Fruit fly (Drosophila melanogaster) whole organism, embryonic: ENCODE results near the gene CG4455.

Experiments used
- CG10543 ChIP-seq: fragments of 200-800 bp; sonication (Bioruptor generic); optimal IDR thresholded peaks from 3 replicates; lab custom pipeline; 2017; ENCODE audit warnings: missing biosample characterization, mild to moderate bottlenecking, missing genetic modification characterization, moderate library complexity
- CG11504 ChIP-seq: fragments of 200-800 bp; sonication (Bioruptor generic); optimal IDR thresholded peaks from 3 replicates; lab custom pipeline; 2019; ENCODE audit warnings: missing biosample characterization, mild to moderate bottlenecking, missing genetic modification characterization, moderate library complexity
- CG11723 ChIP-seq: fragments of 200-800 bp; sonication (Bioruptor generic); optimal IDR thresholded peaks from 2 replicates; lab custom pipeline; 2017; ENCODE audit warnings: missing biosample characterization, mild to moderate bottlenecking, missing genetic modification characterization
- CG15073 ChIP-seq: fragments of 200-800 bp; sonication (Bioruptor generic); optimal IDR thresholded peaks from 2 replicates; lab custom pipeline; 2016; ENCODE audit warnings: missing biosample characterization, missing genetic modification characterization
- CG1603 ChIP-seq: fragments of 200-800 bp; sonication (Bioruptor generic); optimal IDR thresholded peaks from 2 replicates; lab custom pipeline; 2019; ENCODE audit warnings: missing biosample characterization, mild to moderate bottlenecking, missing genetic modification characterization, moderate library complexity
- CG18011 ChIP-seq: fragments of 200-800 bp; sonication (Bioruptor generic); optimal IDR thresholded peaks from 2 replicates; lab custom pipeline; 2017; ENCODE audit warnings: missing biosample characterization, missing genetic modification characterization, mild to moderate bottlenecking, moderate library complexity, missing genotype
- CG4617 ChIP-seq: fragments of 200-800 bp; sonication (Bioruptor generic); optimal IDR thresholded peaks from 3 replicates; lab custom pipeline; 2016; ENCODE audit warnings: missing biosample characterization, missing genetic modification characterization, borderline replicate concordance
- CG6272 ChIP-seq: fragments of 200-800 bp; sonication (Bioruptor generic); IDR thresholded peaks from 2 replicates; pipeline ENCODE4 v1.3.6; 2022; ENCODE audit warnings: missing biosample characterization, missing genetic modification characterization
- CG7357 ChIP-seq: fragments of 200-800 bp; sonication (Bioruptor generic); IDR thresholded peaks from 3 replicates; pipeline ENCODE4 v1.3.6; 2022; ENCODE audit warnings: missing biosample characterization, missing genetic modification characterization
- CG7786 ChIP-seq: fragments of 200-800 bp; sonication (Bioruptor generic); optimal IDR thresholded peaks from 2 replicates; lab custom pipeline; 2016; ENCODE audit warnings: missing biosample characterization, missing genetic modification characterization
- CG8924 ChIP-seq: fragments of 200-800 bp; optimal IDR thresholded peaks from 3 replicates; lab custom pipeline; 2019; ENCODE audit warnings: missing biosample characterization, mild to moderate bottlenecking, missing genetic modification characterization, moderate library complexity
- CkIIα-i1 ChIP-seq: fragments of 200-800 bp; sonication (Bioruptor generic); IDR thresholded peaks from 2 replicates; pipeline ENCODE4 v1.3.6; 2022; ENCODE audit warnings: missing biosample characterization, missing genetic modification characterization
- Drgx ChIP-seq: fragments of 200-800 bp; sonication (Bioruptor generic); IDR thresholded peaks from 2 replicates; pipeline ENCODE4 v1.3.6; 2022; ENCODE audit warnings: missing biosample characterization, missing genetic modification characterization
- GATAe ChIP-seq: fragments of 200-800 bp; sonication (Bioruptor generic); conservative IDR thresholded peaks from 2 replicates; pipeline ENCODE4 v1.3.6; 2022; ENCODE audit warnings: missing biosample characterization, missing genetic modification characterization
- Hand ChIP-seq: fragments of 200-800 bp; sonication (Bioruptor generic); optimal IDR thresholded peaks from 2 replicates; lab custom pipeline; 2017; ENCODE audit warnings: mild to moderate bottlenecking, missing biosample characterization, missing genetic modification reagents, missing genetic modification characterization
- Hr39 ChIP-seq: fragments of >200 bp; optimal IDR thresholded peaks from 2 replicates; lab custom pipeline; 2017
- Lim3 ChIP-seq: fragments of 200-800 bp; sonication (Bioruptor generic); IDR thresholded peaks from 2 replicates; pipeline ENCODE4 v1.3.6; 2022; ENCODE audit warnings: missing biosample characterization, missing genetic modification characterization
- Mrtf ChIP-seq: fragments of 200-800 bp; sonication (Bioruptor generic); IDR thresholded peaks from 3 replicates; pipeline ENCODE4 v1.3.6; 2022; ENCODE audit warnings: missing biosample characterization, missing genetic modification characterization
- ara ChIP-seq: fragments of 200-800 bp; sonication (Bioruptor generic); IDR thresholded peaks from 2 replicates; pipeline ENCODE4 v1.3.6; 2022; ENCODE audit warnings: missing biosample characterization, missing genetic modification characterization
- cwo ChIP-seq: fragments of 200-800 bp; sonication (Bioruptor generic); optimal IDR thresholded peaks from 3 replicates; lab custom pipeline; 2017; ENCODE audit warnings: missing biosample characterization, missing genetic modification characterization, mild to moderate bottlenecking, moderate library complexity, missing genetic modification reagents
- dimm ChIP-seq: fragments of 200-800 bp; sonication (Bioruptor generic); IDR thresholded peaks from 2 replicates; pipeline ENCODE4 v1.3.6; 2022; ENCODE audit warnings: missing biosample characterization, missing genetic modification characterization
- dmrt11E ChIP-seq: fragments of 200-800 bp; sonication (Bioruptor generic); optimal IDR thresholded peaks from 3 replicates; lab custom pipeline; 2018; ENCODE audit warnings: missing biosample characterization, mild to moderate bottlenecking, missing genetic modification characterization, moderate library complexity
- exex ChIP-seq: fragments of 200-800 bp; sonication (Bioruptor generic); optimal IDR thresholded peaks from 4 replicates; lab custom pipeline; 2018; ENCODE audit warnings: missing biosample characterization, mild to moderate bottlenecking, missing genetic modification characterization, moderate library complexity
- jing ChIP-seq: fragments of 200-800 bp; sonication (Bioruptor generic); optimal IDR thresholded peaks from 2 replicates; lab custom pipeline; 2018; ENCODE audit warnings: missing biosample characterization, mild to moderate bottlenecking, missing genetic modification characterization
- mam ChIP-seq: fragments of 200-800 bp; sonication (Bioruptor generic); optimal IDR thresholded peaks from 3 replicates; lab custom pipeline; 2016; ENCODE audit warnings: missing biosample characterization, missing genetic modification characterization
- nerfin-1 ChIP-seq: fragments of 200-800 bp; sonication (Bioruptor generic); optimal IDR thresholded peaks from 3 replicates; lab custom pipeline; 2019; ENCODE audit warnings: missing biosample characterization, mild to moderate bottlenecking, missing genetic modification characterization, moderate library complexity
- seq ChIP-seq: fragments of 200-800 bp; sonication (Bioruptor generic); IDR thresholded peaks from 2 replicates; pipeline ENCODE4 v1.3.6; 2022; ENCODE audit warnings: missing biosample characterization, missing genetic modification characterization
- unc-4 ChIP-seq: fragments of 200-800 bp; sonication (Bioruptor generic); IDR thresholded peaks from 2 replicates; pipeline ENCODE4 v1.3.6; 2022; ENCODE audit warnings: missing biosample characterization, missing genetic modification characterization; ENCODE audit not compliant: partially characterized antibody
- zen ChIP-seq: fragments of 200-800 bp; sonication (Bioruptor generic); optimal IDR thresholded peaks from 3 replicates; lab custom pipeline; 2018; ENCODE audit warnings: missing biosample characterization, mild to moderate bottlenecking, missing genetic modification characterization, moderate library complexity

The CG4455 gene

DNA sequence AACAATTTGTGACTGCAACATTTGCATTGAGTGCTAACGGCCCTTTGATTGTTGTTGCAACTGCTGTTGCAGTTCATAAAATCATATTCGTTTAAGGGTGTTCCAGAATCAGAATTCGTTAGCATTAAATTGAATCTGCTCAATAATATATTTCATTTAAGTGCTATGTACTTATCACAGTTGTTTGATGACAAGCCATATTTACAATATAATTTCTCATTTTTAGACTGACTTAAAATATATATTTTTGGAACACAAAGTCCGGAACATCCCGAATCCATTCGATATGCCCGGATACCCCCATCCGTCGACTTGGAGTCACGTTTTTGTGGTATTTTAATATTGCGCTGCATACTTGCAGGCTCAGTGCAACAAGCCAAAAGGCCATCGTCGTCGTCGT is 38.1 kb downstream of the CG4455 start (continued):
- TF ChIP-seq unc-4 (GFP tag; lab: Robert Waterston, UW), result no peak
- TF ChIP-seq zen (tag; lab: Kevin White, UChicago), result no peak
- no peak for TF ChIP-seq CG10543 (GFP tag; lab: Kevin White, UChicago)
- no peak for TF ChIP-seq CG15073 (GFP tag; lab: Kevin White, UChicago)
- TF ChIP-seq CG6272 (GFP tag; lab: Robert Waterston, UW), result no peak
- no peak for TF ChIP-seq nerfin-1 (tag; lab: Kevin White, UChicago)
- no peak for TF ChIP-seq mam (GFP tag; lab: Kevin White, UChicago)
- TF ChIP-seq exex (tag; lab: Kevin White, UChicago), result no peak
- no peak for TF ChIP-seq seq (GFP tag; lab: Robert Waterston, UW)
- TF ChIP-seq CG11504 (tag; lab: Kevin White, UChicago), result no peak
- TF ChIP-seq dmrt11E (tag; lab: Kevin White, UChicago), result peak; percentile 9
- no peak for TF ChIP-seq ara
- TF ChIP-seq jing, result no peak
- no peak for TF ChIP-seq CG7786
- no peak for TF ChIP-seq Mrtf (GFP tag; lab: Robert Waterston, UW)
- TF ChIP-seq CG18011, result no peak
- no peak for TF ChIP-seq GATAe (GFP tag; lab: Robert Waterston, UW)
- no peak for TF ChIP-seq CG8924
- TF ChIP-seq CG1603 (tag; lab: Kevin White, UChicago), result peak; percentile 8

DNA sequence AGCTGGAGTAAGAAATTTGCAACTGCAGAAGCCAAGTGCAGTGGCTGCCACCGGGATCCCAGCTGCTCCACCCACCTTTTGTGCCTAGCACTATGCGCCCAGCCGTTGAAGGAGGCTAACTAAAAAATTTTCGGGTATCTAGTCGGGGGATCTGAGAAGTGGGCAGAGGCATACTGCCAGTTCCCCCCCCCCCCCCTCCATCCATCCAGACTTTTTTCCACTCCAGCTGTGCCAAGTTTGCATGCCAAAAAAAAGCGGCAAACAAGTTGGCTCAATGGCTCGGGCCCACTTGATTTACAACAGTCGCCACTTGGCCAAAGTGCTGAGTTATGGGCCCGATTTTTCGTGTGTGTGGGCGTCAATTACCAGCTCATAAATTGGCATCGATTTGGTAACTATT is 44.8 kb downstream of the CG4455 start:
- TF ChIP-seq Hr39 (peak; percentile 8), CG18011 (no peak), Lim3 (GFP tag; lab: Robert Waterston, UW) (no peak), cwo (GFP tag; lab: Kevin White, UChicago) (no peak), CG7357 (GFP tag; lab: Robert Waterston, UW) (no peak), CG11723 (GFP tag; lab: Kevin White, UChicago) (no peak)

DNA sequence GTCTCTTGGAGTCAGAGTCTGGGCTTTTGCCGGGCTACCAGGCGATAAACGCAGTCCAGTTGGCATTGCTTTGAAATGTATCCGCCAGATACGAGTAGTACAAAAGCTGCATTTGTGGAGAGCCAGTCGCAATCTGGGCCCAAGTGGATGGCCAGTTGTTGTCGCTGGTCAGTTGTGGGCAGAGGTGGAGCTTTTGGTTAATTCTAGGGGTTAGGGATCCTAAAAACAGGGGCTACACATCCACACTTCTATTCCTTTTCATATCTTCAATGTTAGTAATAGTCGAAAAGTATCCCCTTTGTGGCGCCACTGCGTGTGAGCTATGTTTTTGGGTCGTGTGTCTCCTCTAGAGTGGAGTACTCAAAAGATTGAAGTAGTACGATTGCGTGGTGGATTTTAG is 49.8 kb downstream of the CG4455 start:
- TF ChIP-seq Hand (GFP tag; lab: Kevin White, UChicago), result no peak
- TF ChIP-seq CkIIα-i1, result no peak
- TF ChIP-seq CG4617, result no peak
- no peak for TF ChIP-seq dimm (GFP tag; lab: Robert Waterston, UW)
- TF ChIP-seq Drgx (GFP tag; lab: Robert Waterston, UW), result 0 out of 2 replicates have a peak, but pooled peaks have one; percentile 7
